Fruit fly (Drosophila melanogaster) whole organism, embryonic: ENCODE data around the gene CG31805.

Experiments used
- Atf-2 ChIP-seq: fragments of 200-800 bp; sonication (Bioruptor generic); optimal IDR thresholded peaks from 2 replicates; lab custom pipeline; 2016; ENCODE audit warnings: missing biosample characterization, missing genetic modification characterization
- CG10209 ChIP-seq: fragments of 200-800 bp; sonication (Bioruptor generic); optimal IDR thresholded peaks from 3 replicates; lab custom pipeline; 2017; ENCODE audit warnings: missing biosample characterization, mild to moderate bottlenecking, missing genetic modification characterization, missing genetic modification reagents
- CG12104 ChIP-seq: fragments of 200-800 bp; sonication (Bioruptor generic); optimal IDR thresholded peaks from 3 replicates; lab custom pipeline; 2016; ENCODE audit warnings: missing biosample characterization, missing genetic modification characterization
- CG12391 ChIP-seq: fragments of 200-800 bp; sonication (Bioruptor generic); optimal IDR thresholded peaks from 3 replicates; lab custom pipeline; 2018; ENCODE audit warnings: missing biosample characterization, mild to moderate bottlenecking, missing genetic modification characterization, moderate library complexity
- CG12744 ChIP-seq: fragments of 200-800 bp; sonication (Bioruptor generic); optimal IDR thresholded peaks from 2 replicates; lab custom pipeline; 2016; ENCODE audit warnings: missing biosample characterization, missing genetic modification characterization
- CG15011 ChIP-seq: fragments of 200-800 bp; sonication (Bioruptor generic); optimal IDR thresholded peaks from 3 replicates; lab custom pipeline; 2018; ENCODE audit warnings: missing biosample characterization, mild to moderate bottlenecking, missing genetic modification characterization
- CG2678 ChIP-seq: fragments of 200-800 bp; sonication (Bioruptor generic); optimal IDR thresholded peaks from 3 replicates; lab custom pipeline; 2019; ENCODE audit warnings: missing biosample characterization, mild to moderate bottlenecking, missing genetic modification characterization, moderate library complexity
- CG2712 ChIP-seq: fragments of 200-800 bp; optimal IDR thresholded peaks from 3 replicates; lab custom pipeline; 2019; ENCODE audit warnings: missing biosample characterization, mild to moderate bottlenecking, missing genetic modification characterization, moderate library complexity
- CG31365 ChIP-seq: fragments of 200-800 bp; sonication (Bioruptor generic); optimal IDR thresholded peaks from 2 replicates; lab custom pipeline; 2018; ENCODE audit warnings: missing biosample characterization, mild to moderate bottlenecking, missing genetic modification characterization
- CG4282 ChIP-seq: fragments of 200-800 bp; sonication (Bioruptor generic); optimal IDR thresholded peaks from 2 replicates; lab custom pipeline; 2016; ENCODE audit warnings: missing biosample characterization, missing genetic modification characterization
- CG8388 ChIP-seq: fragments of 200-800 bp; sonication (Bioruptor generic); optimal IDR thresholded peaks from 2 replicates; lab custom pipeline; 2019; ENCODE audit warnings: missing biosample characterization, mild to moderate bottlenecking, missing genetic modification characterization, moderate library complexity
- D19A ChIP-seq: fragments of 200-800 bp; optimal IDR thresholded peaks from 3 replicates; lab custom pipeline; 2019; ENCODE audit warnings: missing biosample characterization, mild to moderate bottlenecking, missing genetic modification characterization, moderate library complexity
- D19B ChIP-seq: fragments of 200-800 bp; sonication (Bioruptor generic); optimal IDR thresholded peaks from 2 replicates; lab custom pipeline; 2017; ENCODE audit warnings: missing biosample characterization, mild to moderate bottlenecking, missing genetic modification characterization
- Doc2 ChIP-seq: fragments of 200-800 bp; sonication (Bioruptor generic); IDR thresholded peaks from 2 replicates; pipeline ENCODE4 v1.3.6; 2022; ENCODE audit warnings: missing biosample characterization, missing genetic modification characterization
- Hey ChIP-seq: fragments of 200-800 bp; sonication (Bioruptor generic); optimal IDR thresholded peaks from 3 replicates; lab custom pipeline; 2018; ENCODE audit warnings: missing biosample characterization, mild to moderate bottlenecking, missing genetic modification characterization
- Hr39 ChIP-seq: fragments of >200 bp; optimal IDR thresholded peaks from 2 replicates; lab custom pipeline; 2017
- Hr51 ChIP-seq, 2 experiments: fragments of 200-800 bp; sonication (Bioruptor generic); optimal IDR thresholded peaks; 2 replicates in 1 of 2; 3 replicates in 1 of 2; lab custom pipeline; 2016 to 2018; ENCODE audit warnings: missing biosample characterization in 2 of 2, missing genetic modification characterization in 2 of 2, mild to moderate bottlenecking in 1 of 2, moderate library complexity in 1 of 2
- PHDP ChIP-seq: fragments of 200-800 bp; sonication (Bioruptor generic); optimal IDR thresholded peaks from 3 replicates; lab custom pipeline; 2018; ENCODE audit warnings: missing biosample characterization, mild to moderate bottlenecking, missing genetic modification characterization, moderate library complexity
- Ptx1 ChIP-seq: fragments of 200-800 bp; sonication (Bioruptor generic); IDR thresholded peaks from 2 replicates; pipeline ENCODE4 v1.3.6; 2022; ENCODE audit warnings: missing biosample characterization, missing genetic modification characterization
- Sox100B ChIP-seq: fragments of 200-800 bp; sonication (Bioruptor generic); optimal IDR thresholded peaks from 3 replicates; lab custom pipeline; 2018; ENCODE audit warnings: missing biosample characterization, mild to moderate bottlenecking, missing genetic modification characterization
- Sox102F ChIP-seq: fragments of 200-800 bp; sonication (Bioruptor generic); optimal IDR thresholded peaks from 2 replicates; lab custom pipeline; 2018; ENCODE audit warnings: missing biosample characterization, mild to moderate bottlenecking, missing genetic modification characterization, moderate library complexity
- Sry-δ ChIP-seq: fragments of 200-800 bp; sonication (Bioruptor generic); optimal IDR thresholded peaks from 2 replicates; lab custom pipeline; 2016; ENCODE audit warnings: missing biosample characterization, missing genetic modification characterization
- Ssrp ChIP-seq: fragments of 200-800 bp; sonication (Bioruptor generic); optimal IDR thresholded peaks from 2 replicates; lab custom pipeline; 2018; ENCODE audit warnings: missing biosample characterization, mild to moderate bottlenecking, missing genetic modification characterization, moderate library complexity
- aop ChIP-seq: fragments of 200-800 bp; sonication (Bioruptor generic); IDR thresholded peaks from 2 replicates; pipeline ENCODE4 v1.3.6; 2022; ENCODE audit warnings: missing biosample characterization, missing genetic modification characterization
- cas ChIP-seq: fragments of 200-800 bp; sonication (Bioruptor generic); IDR thresholded peaks from 2 replicates; pipeline ENCODE4 v1.3.6; 2022; ENCODE audit warnings: missing biosample characterization, missing genetic modification characterization
- dmrt11E ChIP-seq: fragments of 200-800 bp; sonication (Bioruptor generic); optimal IDR thresholded peaks from 3 replicates; lab custom pipeline; 2018; ENCODE audit warnings: missing biosample characterization, mild to moderate bottlenecking, missing genetic modification characterization, moderate library complexity
- gcm ChIP-seq: fragments of 200-800 bp; sonication (Bioruptor generic); optimal IDR thresholded peaks from 2 replicates; lab custom pipeline; 2019; ENCODE audit warnings: missing biosample characterization, mild to moderate bottlenecking, missing genetic modification characterization, moderate library complexity
- gem ChIP-seq: fragments of 200-800 bp; sonication (Bioruptor generic); optimal IDR thresholded peaks from 2 replicates; lab custom pipeline; 2019; ENCODE audit warnings: missing biosample characterization, mild to moderate bottlenecking, missing genetic modification characterization, moderate library complexity
- gsb ChIP-seq: fragments of 200-800 bp; sonication (Bioruptor generic); IDR thresholded peaks from 2 replicates; pipeline ENCODE4 v1.3.6; 2022; ENCODE audit warnings: missing biosample characterization, missing genetic modification characterization
- ham ChIP-seq: fragments of 200-800 bp; sonication (Bioruptor generic); IDR thresholded peaks from 2 replicates; pipeline ENCODE4 v1.3.6; 2022; ENCODE audit warnings: missing biosample characterization, missing genetic modification characterization
- kni ChIP-seq: fragments of 200-800 bp; sonication (Bioruptor generic); optimal IDR thresholded peaks from 3 replicates; lab custom pipeline; 2017; ENCODE audit warnings: mild to moderate bottlenecking, missing biosample characterization, missing genetic modification reagents, missing genetic modification characterization
- nerfin-2 ChIP-seq: fragments of 200-800 bp; sonication (Bioruptor generic); IDR thresholded peaks from 2 replicates; pipeline ENCODE4 v1.3.6; 2022; ENCODE audit warnings: missing biosample characterization, missing genetic modification characterization; ENCODE audit not compliant: partially characterized antibody
- oc ChIP-seq: fragments of 200-800 bp; sonication (Bioruptor generic); optimal IDR thresholded peaks from 2 replicates; lab custom pipeline; 2018; ENCODE audit warnings: missing biosample characterization, mild to moderate bottlenecking, missing genetic modification characterization, moderate library complexity
- phol ChIP-seq: fragments of 200-800 bp; sonication (Bioruptor generic); optimal IDR thresholded peaks from 3 replicates; lab custom pipeline; 2018; ENCODE audit warnings: missing biosample characterization, mild to moderate bottlenecking, missing genetic modification characterization, moderate library complexity
- pita ChIP-seq: fragments of 200-800 bp; sonication (Bioruptor generic); optimal IDR thresholded peaks from 2 replicates; lab custom pipeline; 2017; ENCODE audit warnings: missing biosample characterization, mild to moderate bottlenecking, missing genetic modification characterization
- ro ChIP-seq: fragments of 200-800 bp; sonication (Bioruptor generic); IDR thresholded peaks from 2 replicates; pipeline ENCODE4 v1.3.6; 2022; ENCODE audit warnings: missing biosample characterization, missing genetic modification characterization
- row ChIP-seq: fragments of 200-800 bp; sonication (Bioruptor generic); IDR thresholded peaks from 3 replicates; pipeline ENCODE4 v1.3.6; 2022; ENCODE audit warnings: missing biosample characterization, missing genetic modification characterization
- sens ChIP-seq: fragments of 200-800 bp; sonication (Bioruptor generic); peaks from one replicate; lab custom pipeline; 2016; ENCODE audit warnings: missing biosample characterization, missing genetic modification characterization
- shn ChIP-seq: fragments of 200-800 bp; sonication (Bioruptor generic); optimal IDR thresholded peaks from 3 replicates; lab custom pipeline; 2016; ENCODE audit warnings: missing biosample characterization, missing genetic modification characterization
- stwl ChIP-seq: fragments of 200-800 bp; sonication (Bioruptor generic); optimal IDR thresholded peaks from 3 replicates; lab custom pipeline; 2018; ENCODE audit warnings: missing biosample characterization, mild to moderate bottlenecking, missing genetic modification characterization, moderate library complexity
- tap ChIP-seq: fragments of 200-800 bp; optimal IDR thresholded peaks from 3 replicates; lab custom pipeline; 2019; ENCODE audit warnings: missing biosample characterization, mild to moderate bottlenecking, missing genetic modification characterization, moderate library complexity
- tgo ChIP-seq: fragments of 200-800 bp; sonication (Bioruptor generic); IDR thresholded peaks from 3 replicates; pipeline ENCODE4 v1.3.6; 2022; ENCODE audit warnings: missing biosample characterization, missing genetic modification characterization
- zen ChIP-seq: fragments of 200-800 bp; sonication (Bioruptor generic); optimal IDR thresholded peaks from 3 replicates; lab custom pipeline; 2018; ENCODE audit warnings: missing biosample characterization, mild to moderate bottlenecking, missing genetic modification characterization, moderate library complexity

CG31805 gene

dm6 chr2L:16859566-16859965 is 40.7 kb downstream of the CG31805 start (continued):
- TF ChIP-seq CG2712 (tag; lab: Kevin White, UChicago) (peak; percentile 50), Atf-2 (GFP tag; lab: Kevin White, UChicago) (no peak), CG12391 (tag; lab: Kevin White, UChicago) (peak; percentile 37), gsb (no peak), Doc2 (GFP tag; lab: Robert Waterston, UW) (no peak), pita (peak; percentile 35), stwl (tag; lab: Kevin White, UChicago) (peak; percentile 16), Hr39 (lab: Kevin White, UChicago) (no peak), Sox102F (GFP tag; lab: Kevin White, UChicago) (peak; percentile 4), ro (GFP tag; lab: Robert Waterston, UW) (no peak), D19A (peak; percentile 25), zen (tag; lab: Kevin White, UChicago) (no peak), CG2678 (tag; lab: Kevin White, UChicago) (peak; percentile 19), CG12744 (GFP tag; lab: Kevin White, UChicago) (no peak), D19B (GFP tag; lab: Kevin White, UChicago) (no peak), gcm (GFP tag; lab: Kevin White, UChicago) (peak; percentile 17), cas (no peak), PHDP (tag; lab: Kevin White, UChicago) (peak; percentile 41), CG8388 (GFP tag; lab: Kevin White, UChicago) (peak; percentile 36), shn (no peak), kni (GFP tag; lab: Kevin White, UChicago) (no peak), CG31365 (no peak), dmrt11E (peak; percentile 17), tgo (no peak), Sox100B (GFP tag; lab: Kevin White, UChicago) (no peak), phol (peak; percentile 29), row (GFP tag; lab: Robert Waterston, UW) (peak; percentile 51; the same call in 2 of the 3 replicates), aop (GFP tag; lab: Robert Waterston, UW) (no peak), tap (tag; lab: Kevin White, UChicago) (peak; percentile 25), ham (GFP tag; lab: Robert Waterston, UW) (no peak), CG4282 (no peak), oc (tag; lab: Kevin White, UChicago) (no peak), nerfin-2 (GFP tag; lab: Robert Waterston, UW) (no peak), Ptx1 (no peak), gem (peak; percentile 73), CG10209 (GFP tag; lab: Kevin White, UChicago) (no peak), sens (peak; percentile 40), Hey (no peak), Sry-δ (GFP tag; lab: Kevin White, UChicago) (no peak), Hr51 (GFP tag; optimal IDR thresholded peaks at IDR 0.05; lab: Kevin White, UChicago) (peak in 1 of 2 experiments; percentile 41), CG15011 (GFP tag; lab: Kevin White, UChicago) (no peak), CG12104 (GFP tag; lab: Kevin White, UChicago) (no peak), Ssrp (peak; percentile 18)
